Worm (Caenorhabditis elegans) whole organism, dauer: ENCODE measurements around the gene K09C6.9.

ENCODE experiments used
- unc-62 ChIP-seq: sonication (generic microtip); optimal IDR thresholded peaks from 2 replicates; lab custom pipeline; 2017; ENCODE audit warnings: missing biosample characterization, missing genetic modification reagents, missing genetic modification characterization

The K09C6.9 gene

ce11 chrV:808260-808659 is 46.6 kb downstream of the K09C6.9 start:
- no peak for TF ChIP-seq unc-62 (GFP tag; lab: Kevin White, UChicago)

ce11 chrV:804485-804884 is 50.4 kb downstream of the K09C6.9 start, which contains the start of gene nhr-270:
Gene nhr-270, minus strand, starts transcription at chrV:804741.
- TF ChIP-seq unc-62 (GFP tag; lab: Kevin White, UChicago): no peak

ce11 chrV:803472-803871 is 51.4 kb downstream of the K09C6.9 start:
- TF ChIP-seq unc-62 (GFP tag; lab: Kevin White, UChicago): no peak
